Worm (Caenorhabditis elegans): ENCODE data around the gene rps-21.

The rps-21 gene

DNA sequence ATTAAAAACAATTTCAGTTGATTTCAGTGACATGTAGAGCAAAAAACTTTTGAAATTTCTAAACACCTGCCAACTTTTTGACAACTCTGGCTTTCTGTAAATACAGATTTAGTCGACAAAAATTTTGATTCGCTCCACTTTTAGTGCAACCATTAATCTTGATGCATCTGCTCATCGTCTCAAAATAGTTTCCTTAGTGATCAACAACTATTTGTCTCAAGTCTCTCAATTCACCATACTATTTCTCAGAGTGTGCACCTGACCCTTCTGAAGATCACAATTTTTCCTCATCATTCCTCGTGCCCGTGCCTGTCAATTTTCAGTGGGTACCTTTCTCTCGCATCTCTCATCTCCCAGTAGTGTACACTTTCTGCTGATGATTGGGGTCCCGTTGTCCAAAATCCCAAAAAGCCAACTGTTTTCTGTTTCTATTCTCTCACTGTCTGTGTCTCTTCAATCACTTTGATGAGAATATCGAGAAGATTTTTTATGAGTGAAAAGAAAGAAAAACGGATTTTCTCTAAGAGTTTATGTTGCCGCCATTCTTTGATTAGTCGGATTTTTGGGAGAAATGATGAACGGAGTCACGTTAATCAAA, 27.6 kb upstream of the rps-21 start (continued):
- no peak for TF ChIP-seq pag-3 (tag; optimal IDR thresholded peaks at IDR 0.05; ENCODE audit: borderline replicate concordance, insufficient read depth)
- TF ChIP-seq nhr-19 (GFP tag; conservative IDR thresholded peaks at IDR 0.05): peak; percentile 79
- TF ChIP-seq C34B4.2 (tag; optimal IDR thresholded peaks at IDR 0.05): no peak
- no peak for TF ChIP-seq irx-1 (tag; optimal IDR thresholded peaks at IDR 0.05)
- TF ChIP-seq hlh-4 (tag; optimal IDR thresholded peaks at IDR 0.05): no peak
- no peak for TF ChIP-seq skn-1 (tag; optimal IDR thresholded peaks at IDR 0.05)
- no peak for TF ChIP-seq ceh-90 (tag; optimal IDR thresholded peaks at IDR 0.05)

DNA sequence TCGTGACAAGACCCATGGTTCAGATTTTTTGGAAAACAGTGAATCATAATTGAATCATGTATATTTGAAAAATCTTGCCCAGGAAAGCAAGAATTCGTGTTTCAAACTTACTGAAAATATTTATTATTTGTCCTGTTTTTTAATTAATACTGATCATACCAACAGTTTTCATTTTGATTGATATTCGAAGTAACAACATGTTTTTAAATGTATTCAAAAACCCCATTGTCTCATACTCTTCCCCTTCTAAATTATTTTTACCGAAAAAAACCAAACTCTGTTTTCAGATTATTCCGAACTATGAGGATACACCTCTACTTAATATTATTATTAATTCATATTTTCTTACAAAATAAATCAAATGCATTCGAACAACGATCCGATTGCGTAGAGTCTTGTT, 26.8 kb upstream of the rps-21 start, which contains the start of gene R151.1:
R151.1 (plus strand) TSS at position 301 of the 400 bp plus-strand sequence.
- TF ChIP-seq ces-1 (GFP tag; optimal IDR thresholded peaks at IDR 0.05): no peak
- no peak for TF ChIP-seq fkh-8 (tag; optimal IDR thresholded peaks at IDR 0.05)
- TF ChIP-seq tlp-1 (tag; optimal IDR thresholded peaks at IDR 0.05): no peak
- TF ChIP-seq egl-27 (tag; optimal IDR thresholded peaks at IDR 0.05): no peak
- no peak for TF ChIP-seq ceh-8 (GFP tag; optimal IDR thresholded peaks at IDR 0.05)
- TF ChIP-seq ceh-88 (GFP tag; IDR thresholded peaks at IDR 0.05): no peak
- TF ChIP-seq zip-4 (GFP tag; optimal IDR thresholded peaks at IDR 0.05): no peak
- TF ChIP-seq hpl-2 (GFP tag; optimal IDR thresholded peaks at IDR 0.05): no peak
- TF ChIP-seq isw-1 (GFP tag; IDR thresholded peaks at IDR 0.05): no peak
- no peak for TF ChIP-seq snu-23 (GFP tag; optimal IDR thresholded peaks at IDR 0.05)
- no peak for TF ChIP-seq nhr-85 (tag)
- TF ChIP-seq unc-130 (tag; optimal IDR thresholded peaks at IDR 0.05): no peak
- TF ChIP-seq Y116A8C.19 (tag; optimal IDR thresholded peaks at IDR 0.05; ENCODE audit: borderline replicate concordance): no peak
- no peak for TF ChIP-seq jun-1 (tag; optimal IDR thresholded peaks at IDR 0.05)
- TF ChIP-seq lin-15B (tag; optimal IDR thresholded peaks at IDR 0.05): no peak
- TF ChIP-seq snpc-4 (tag; optimal IDR thresholded peaks at IDR 0.05): no peak
- TF ChIP-seq swsn-7 (tag; optimal IDR thresholded peaks at IDR 0.05): no peak
- TF ChIP-seq mab-9 (GFP tag; IDR thresholded peaks at IDR 0.05): no peak

DNA sequence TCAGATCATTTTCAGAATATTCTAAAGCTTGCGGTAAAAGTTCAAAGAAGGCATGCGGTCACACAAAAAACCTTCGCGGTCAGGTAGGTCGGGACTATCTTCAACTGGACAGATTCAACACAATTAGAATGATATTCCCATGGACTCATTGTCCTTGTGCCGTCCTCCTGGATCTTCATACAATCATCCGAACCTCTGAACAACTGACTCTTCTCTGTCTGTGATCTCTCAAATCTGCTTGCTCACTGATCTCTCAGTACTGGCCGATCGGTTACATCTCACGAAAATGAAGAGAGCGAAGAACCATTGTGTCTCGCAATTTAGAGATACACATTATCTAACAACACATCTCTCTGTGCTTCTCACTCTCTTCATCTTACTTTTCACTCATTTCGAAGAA, 26.1 kb upstream of the rps-21 start:
- TF ChIP-seq fos-1 (tag; optimal IDR thresholded peaks at IDR 0.05): no peak
- no peak for TF ChIP-seq pqm-1 (tag; optimal IDR thresholded peaks at IDR 0.05)
- TF ChIP-seq elt-2 (tag; optimal IDR thresholded peaks at IDR 0.05): no peak
- TF ChIP-seq hpl-2 (GFP tag; optimal IDR thresholded peaks at IDR 0.05): no peak
- TF ChIP-seq nhr-84 (tag; optimal IDR thresholded peaks at IDR 0.05): no peak
- peak in 1 of 2 experiments; percentile 41 for TF ChIP-seq lsy-2 (tag; optimal IDR thresholded peaks at IDR 0.05)
- TF ChIP-seq pax-3 (tag; optimal IDR thresholded peaks at IDR 0.05): no peak
- TF ChIP-seq lin-35 (GFP tag; optimal IDR thresholded peaks at IDR 0.05): peak in 1 of 2 experiments; percentile 13
- no peak for TF ChIP-seq nhr-90 (tag; optimal IDR thresholded peaks at IDR 0.05; ENCODE audit: poor library complexity)
- TF ChIP-seq C16A3.4 (tag; optimal IDR thresholded peaks at IDR 0.05): no peak
- no peak for TF ChIP-seq nhr-85 (tag)
- no peak for TF ChIP-seq ceh-63 (GFP tag; optimal IDR thresholded peaks at IDR 0.05)
- TF ChIP-seq nhr-20 (tag; optimal IDR thresholded peaks at IDR 0.05): no peak
- TF ChIP-seq vab-15 (tag; optimal IDR thresholded peaks at IDR 0.05): no peak
- no peak for TF ChIP-seq ceh-8 (GFP tag; optimal IDR thresholded peaks at IDR 0.05)
- no peak for TF ChIP-seq pag-3 (tag; optimal IDR thresholded peaks at IDR 0.05; ENCODE audit: borderline replicate concordance, insufficient read depth)
- TF ChIP-seq nhr-28 (tag; optimal IDR thresholded peaks at IDR 0.05): no peak
- TF ChIP-seq unc-30 (tag; optimal IDR thresholded peaks at IDR 0.05): no peak
- no peak for TF ChIP-seq nhr-237 (tag; optimal IDR thresholded peaks at IDR 0.05)
- no peak for TF ChIP-seq sptf-1 (tag; optimal IDR thresholded peaks at IDR 0.05)
- no peak for TF ChIP-seq unc-130 (tag; optimal IDR thresholded peaks at IDR 0.05)
- TF ChIP-seq ceh-82 (tag; optimal IDR thresholded peaks at IDR 0.05): no peak
- TF ChIP-seq isw-1 (GFP tag; IDR thresholded peaks at IDR 0.05): no peak
- TF ChIP-seq elt-3 (tag; optimal IDR thresholded peaks at IDR 0.05): no peak
- no peak for TF ChIP-seq ceh-88 (GFP tag; IDR thresholded peaks at IDR 0.05)
- no peak for TF ChIP-seq Y116A8C.19 (tag; optimal IDR thresholded peaks at IDR 0.05; ENCODE audit: borderline replicate concordance)
- TF ChIP-seq snu-23 (GFP tag; optimal IDR thresholded peaks at IDR 0.05): peak; percentile 9
- no peak for TF ChIP-seq unc-62 (GFP tag; optimal IDR thresholded peaks at IDR 0.05)
- no peak for TF ChIP-seq swsn-7 (tag; optimal IDR thresholded peaks at IDR 0.05)
- no peak for TF ChIP-seq fkh-4 (tag; optimal IDR thresholded peaks at IDR 0.05; ENCODE audit: borderline replicate concordance)
- no peak for TF ChIP-seq lin-39 (tag; optimal IDR thresholded peaks at IDR 0.05)
- TF ChIP-seq aha-1 (tag; optimal IDR thresholded peaks at IDR 0.05): no peak
- no peak for TF ChIP-seq efl-1 (optimal IDR thresholded peaks at IDR 0.05)
- peak in 1 of 2 experiments; percentile 44 for TF ChIP-seq efl-1 (GFP tag; optimal IDR thresholded peaks at IDR 0.05 in 1 of 2)
